Worm (Caenorhabditis elegans) whole organism, young adult: ENCODE results near the gene swt-5.

Experiments used
- B0261.1 ChIP-seq: sonication (generic microtip); optimal IDR thresholded peaks from 2 replicates; lab custom pipeline; 2016; ENCODE audit warnings: mild to moderate bottlenecking, missing genetic modification characterization, moderate library complexity, missing compliant biosample characterization
- F22D6.2 ChIP-seq: sonication (generic microtip); optimal IDR thresholded peaks from 2 replicates; lab custom pipeline; 2016; ENCODE audit warnings: mild to moderate bottlenecking, missing genetic modification characterization, missing compliant biosample characterization
- F49E8.2 ChIP-seq: sonication (generic microtip); optimal IDR thresholded peaks from 3 replicates; lab custom pipeline; 2017; ENCODE audit warnings: missing genetic modification characterization, mild to moderate bottlenecking, missing compliant biosample characterization, antibody characterized with exemption, moderate library complexity; ENCODE audit not compliant: insufficient read depth
- K11D2.4 ChIP-seq: fragments of 200-800 bp; sonication (Bioruptor generic); IDR thresholded peaks from 2 replicates; pipeline ENCODE4 v1.3.6; 2022; ENCODE audit warnings: missing genetic modification reagents, missing genetic modification characterization, missing compliant biosample characterization
- K12H6.12 ChIP-seq: fragments of 200-800 bp; sonication (Bioruptor generic); optimal IDR thresholded peaks from 2 replicates; lab custom pipeline; 2018; ENCODE audit warnings: mild to moderate bottlenecking, missing genetic modification characterization, missing compliant biosample characterization
- T26A5.8 ChIP-seq: sonication (generic microtip); optimal IDR thresholded peaks from 2 replicates; lab custom pipeline; 2016; ENCODE audit warnings: missing genetic modification characterization, missing compliant biosample characterization
- Y53F4B.3 ChIP-seq: fragments of 200-800 bp; sonication (Bioruptor generic); IDR thresholded peaks from 2 replicates; pipeline ENCODE4 v1.3.6; 2022; ENCODE audit warnings: missing genetic modification reagents, missing genetic modification characterization, missing compliant biosample characterization
- Y67H2A.10 ChIP-seq: fragments of 200-800 bp; sonication (Bioruptor generic); conservative IDR thresholded peaks from 2 replicates; pipeline ENCODE4 v1.3.6; 2022; ENCODE audit warnings: missing genetic modification reagents, missing genetic modification characterization, missing compliant biosample characterization
- Y95B8A.8 ChIP-seq: fragments of 200-800 bp; sonication (Bioruptor generic); IDR thresholded peaks from 2 replicates; pipeline ENCODE4 v1.3.6; 2022; ENCODE audit warnings: missing genetic modification reagents, missing genetic modification characterization, missing compliant biosample characterization
- ZK185.1 ChIP-seq: sonication (generic microtip); optimal IDR thresholded peaks from 2 replicates; lab custom pipeline; 2016; ENCODE audit warnings: mild to moderate bottlenecking, missing genetic modification characterization, missing compliant biosample characterization; ENCODE audit not compliant: poor library complexity, severe bottlenecking
- ama-1 ChIP-seq, 3 experiments: fragments of 150-350 bp in 1 of 3; sonication (generic microtip) in 2 of 3; optimal IDR thresholded peaks; 2 replicates each; lab custom pipeline; 2014 to 2018; ENCODE audit warnings: missing biosample characterization in 2 of 3, missing genetic modification characterization in 2 of 3, missing genetic modification reagents in 2 of 3
- athp-1 ChIP-seq: sonication (generic microtip); optimal IDR thresholded peaks from 2 replicates; lab custom pipeline; 2017; ENCODE audit warnings: mild to moderate bottlenecking, missing genetic modification characterization, missing compliant biosample characterization
- attf-6 ChIP-seq: fragments of 200-800 bp; sonication (Bioruptor generic); IDR thresholded peaks from 2 replicates; pipeline ENCODE4 v1.3.6; 2022; ENCODE audit warnings: missing genetic modification reagents, missing genetic modification characterization, missing compliant biosample characterization
- bed-2 ChIP-seq: fragments of 200-800 bp; sonication (Bioruptor generic); IDR thresholded peaks from 2 replicates; pipeline ENCODE4 v1.3.6; 2022; ENCODE audit warnings: missing genetic modification reagents, missing genetic modification characterization, missing compliant biosample characterization
- cebp-2 ChIP-seq: fragments of 200-800 bp; sonication (Bioruptor generic); IDR thresholded peaks from 2 replicates; pipeline ENCODE4 v1.3.6; 2022; ENCODE audit warnings: missing genetic modification characterization, missing compliant biosample characterization
- ceh-27 ChIP-seq: fragments of 200-800 bp; sonication (Bioruptor generic); optimal IDR thresholded peaks from 2 replicates; lab custom pipeline; 2018; ENCODE audit warnings: mild to moderate bottlenecking, missing genetic modification characterization, moderate library complexity, missing compliant biosample characterization
- ceh-40 ChIP-seq: fragments of 200-800 bp; sonication (Bioruptor generic); IDR thresholded peaks from 2 replicates; pipeline ENCODE4 v1.3.6; 2022; ENCODE audit warnings: missing genetic modification characterization, missing compliant biosample characterization
- ceh-58 ChIP-seq: fragments of 200-800 bp; sonication (Bioruptor generic); IDR thresholded peaks from 2 replicates; pipeline ENCODE4 v1.3.6; 2022; ENCODE audit warnings: missing genetic modification characterization, missing compliant biosample characterization
- die-1 ChIP-seq: sonication (generic microtip); optimal IDR thresholded peaks from 2 replicates; lab custom pipeline; 2016; ENCODE audit warnings: missing genotype, mild to moderate bottlenecking, missing genetic modification characterization, missing compliant biosample characterization
- dox-1 ChIP-seq: fragments of 200-800 bp; sonication (Bioruptor generic); IDR thresholded peaks from 2 replicates; pipeline ENCODE4 v1.3.6; 2022; ENCODE audit warnings: missing genetic modification reagents, missing genetic modification characterization, missing compliant biosample characterization
- efl-1 ChIP-seq: fragments of 150-350 bp; optimal IDR thresholded peaks from 2 replicates; lab custom pipeline; 2014; ENCODE audit warnings: missing biosample characterization, missing genetic modification reagents, missing genetic modification characterization
- egrh-3 ChIP-seq: fragments of 200-800 bp; sonication (Bioruptor generic); IDR thresholded peaks from 2 replicates; pipeline ENCODE4 v1.3.6; 2022; ENCODE audit warnings: missing genetic modification reagents, missing genetic modification characterization, missing compliant biosample characterization
- fkh-3 ChIP-seq: sonication (generic microtip); optimal IDR thresholded peaks from 2 replicates; lab custom pipeline; 2016; ENCODE audit warnings: mild to moderate bottlenecking, missing genetic modification characterization, missing compliant biosample characterization
- hmg-1.2 ChIP-seq: fragments of 200-800 bp; sonication (Bioruptor generic); IDR thresholded peaks from 2 replicates; pipeline ENCODE4 v1.3.6; 2022; ENCODE audit warnings: missing genetic modification reagents, missing genetic modification characterization, missing compliant biosample characterization
- hrde-1 ChIP-seq: sonication (generic microtip); optimal IDR thresholded peaks from 2 replicates; lab custom pipeline; 2016; ENCODE audit warnings: missing genetic modification characterization, mild to moderate bottlenecking, missing compliant biosample characterization, moderate library complexity, missing genotype, missing genetic modification reagents, borderline replicate concordance
- let-607 ChIP-seq, 2 experiments: fragments of 200-800 bp in 1 of 2; sonication (Bioruptor generic) in 1 of 2; sonication (generic microtip) in 1 of 2; optimal IDR thresholded peaks; 2 replicates each; lab custom pipeline; 2016 to 2018; ENCODE audit warnings: mild to moderate bottlenecking in 2 of 2, missing compliant biosample characterization in 2 of 2, missing genetic modification characterization in 2 of 2, moderate library complexity in 2 of 2, missing genotype in 1 of 2
- lsl-1 ChIP-seq: fragments of 200-800 bp; sonication (Bioruptor generic); optimal IDR thresholded peaks from 2 replicates; lab custom pipeline; 2018; ENCODE audit warnings: mild to moderate bottlenecking, missing genetic modification characterization, moderate library complexity, missing compliant biosample characterization
- madf-10 ChIP-seq: sonication (generic microtip); optimal IDR thresholded peaks from 2 replicates; lab custom pipeline; 2016; ENCODE audit warnings: mild to moderate bottlenecking, missing genetic modification characterization, missing compliant biosample characterization
- madf-3 ChIP-seq: fragments of 200-800 bp; sonication (Bioruptor generic); IDR thresholded peaks from 2 replicates; pipeline ENCODE4 v1.3.6; 2022; ENCODE audit warnings: missing genetic modification reagents, missing genetic modification characterization, missing compliant biosample characterization
- madf-8 ChIP-seq: fragments of 200-800 bp; sonication (Bioruptor generic); conservative IDR thresholded peaks from 2 replicates; pipeline ENCODE4 v1.3.6; 2022; ENCODE audit warnings: missing genetic modification reagents, missing genetic modification characterization, missing compliant biosample characterization
- mcd-1 ChIP-seq: fragments of 200-800 bp; sonication (Bioruptor generic); IDR thresholded peaks from 2 replicates; pipeline ENCODE4 v1.3.6; 2022; ENCODE audit warnings: missing genetic modification reagents, missing genetic modification characterization, missing compliant biosample characterization
- mes-4 ChIP-seq: sonication (generic microtip); optimal IDR thresholded peaks from 2 replicates; lab custom pipeline; 2016; ENCODE audit warnings: missing genotype, missing genetic modification characterization, missing compliant biosample characterization
- mxl-1 ChIP-seq: sonication (generic microtip); optimal IDR thresholded peaks from 2 replicates; lab custom pipeline; 2016; ENCODE audit warnings: missing genetic modification characterization, missing compliant biosample characterization
- nhr-80 ChIP-seq: sonication (generic microtip); optimal IDR thresholded peaks from 2 replicates; lab custom pipeline; 2016; ENCODE audit warnings: missing genetic modification characterization, missing compliant biosample characterization
- nhr-90 ChIP-seq: sonication (generic microtip); optimal IDR thresholded peaks from 2 replicates; lab custom pipeline; 2016; ENCODE audit warnings: missing genotype, mild to moderate bottlenecking, missing genetic modification characterization, missing compliant biosample characterization
- pbrm-1 ChIP-seq: fragments of 200-800 bp; sonication (Bioruptor generic); IDR thresholded peaks from 2 replicates; pipeline ENCODE4 v1.3.6; 2022; ENCODE audit warnings: missing genetic modification reagents, missing genetic modification characterization, missing compliant biosample characterization
- rec-8 ChIP-seq, 2 experiments: sonication (generic microtip); optimal IDR thresholded peaks; 2 replicates each; lab custom pipeline; 2016; ENCODE audit warnings: mild to moderate bottlenecking in 2 of 2, missing genetic modification characterization in 2 of 2, missing genetic modification reagents in 2 of 2, missing genotype in 2 of 2, missing biosample characterization in 1 of 2, missing compliant biosample characterization in 1 of 2, moderate library complexity in 1 of 2
- snpc-1.3 ChIP-seq: sonication (generic microtip); optimal IDR thresholded peaks from 2 replicates; lab custom pipeline; 2017; ENCODE audit warnings: missing genetic modification characterization, mild to moderate bottlenecking, missing compliant biosample characterization, antibody characterized with exemption, moderate library complexity, missing genotype, missing genetic modification reagents; ENCODE audit not compliant: insufficient read depth
- snpc-3.4 ChIP-seq: sonication (generic microtip); optimal IDR thresholded peaks from 2 replicates; lab custom pipeline; 2017; ENCODE audit warnings: missing genetic modification characterization, mild to moderate bottlenecking, missing compliant biosample characterization, antibody characterized with exemption, moderate library complexity, missing genotype, missing genetic modification reagents
- snpc-4 ChIP-seq, 5 experiments: fragments of 150-350 bp in 1 of 5; sonication (generic microtip) in 4 of 5; optimal IDR thresholded peaks; 2 replicates each; lab custom pipeline; 2014 to 2018; ENCODE audit warnings: missing genetic modification characterization in 5 of 5, missing biosample characterization in 3 of 5, antibody characterized with exemption in 2 of 5, mild to moderate bottlenecking in 2 of 5, missing compliant biosample characterization in 2 of 5, missing genotype in 2 of 5, moderate library complexity in 2 of 5, missing genetic modification reagents in 1 of 5
- somi-1 ChIP-seq: fragments of 200-800 bp; sonication (Bioruptor generic); optimal IDR thresholded peaks from 2 replicates; lab custom pipeline; 2018; ENCODE audit warnings: mild to moderate bottlenecking, missing genetic modification characterization, missing compliant biosample characterization
- sptf-2 ChIP-seq: fragments of 200-800 bp; sonication (Bioruptor generic); optimal IDR thresholded peaks from 2 replicates; lab custom pipeline; 2018; ENCODE audit warnings: mild to moderate bottlenecking, missing genetic modification characterization, missing compliant biosample characterization
- xnd-1 ChIP-seq: sonication (generic microtip); optimal IDR thresholded peaks from 2 replicates; lab custom pipeline; 2016; ENCODE audit warnings: missing genotype, missing genetic modification reagents, missing genetic modification characterization, missing compliant biosample characterization
- zfh-2 ChIP-seq: fragments of 200-800 bp; sonication (Bioruptor generic); conservative IDR thresholded peaks from 2 replicates; pipeline ENCODE4 v1.3.6; 2022; ENCODE audit warnings: missing genetic modification reagents, missing genetic modification characterization, missing compliant biosample characterization
- zim-3 ChIP-seq: sonication (generic microtip); optimal IDR thresholded peaks from 2 replicates; lab custom pipeline; 2017; ENCODE audit warnings: mild to moderate bottlenecking, missing genetic modification characterization, moderate library complexity, missing compliant biosample characterization
- ztf-26 ChIP-seq: sonication (generic microtip); optimal IDR thresholded peaks from 2 replicates; lab custom pipeline; 2017; ENCODE audit warnings: missing genetic modification characterization, missing compliant biosample characterization
- ztf-6 ChIP-seq: fragments of 200-800 bp; sonication (Bioruptor generic); IDR thresholded peaks from 2 replicates; pipeline ENCODE4 v1.3.6; 2022; ENCODE audit warnings: missing genetic modification reagents, missing genetic modification characterization, missing compliant biosample characterization

Gene swt-5

DNA sequence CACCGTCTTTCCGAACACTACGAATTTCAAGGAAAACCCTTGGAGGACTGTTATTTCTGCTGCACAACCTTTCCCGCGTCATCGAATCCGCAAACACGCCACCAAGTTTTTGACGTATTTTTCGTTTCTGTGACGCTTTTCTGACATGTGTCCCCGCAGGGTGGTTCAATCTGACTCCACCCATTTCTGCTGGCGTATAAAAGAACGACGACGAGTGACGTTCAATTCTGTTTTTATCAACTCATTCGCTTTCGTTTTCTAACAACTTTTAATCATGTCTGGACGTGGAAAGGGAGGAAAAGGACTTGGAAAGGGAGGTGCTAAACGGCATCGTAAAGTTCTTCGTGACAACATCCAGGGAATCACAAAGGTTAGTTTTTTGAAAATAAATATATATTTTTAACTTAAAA lies 45.7 kb downstream of the swt-5 start, which contains the start of gene his-37 (continued):
- TF ChIP-seq somi-1 (GFP tag; lab: Kevin White, UChicago) = peak; percentile 98
- no peak for TF ChIP-seq sptf-2
- peak; percentile 93 for TF ChIP-seq ztf-6 (GFP tag; lab: Robert Waterston, UW)
- peak; percentile 69 for TF ChIP-seq hmg-1.2 (GFP tag; lab: Robert Waterston, UW)
- no peak for TF ChIP-seq F49E8.2 (tag; lab: Kevin White, UChicago)
- TF ChIP-seq attf-6 (GFP tag; lab: Robert Waterston, UW) = no peak
- TF ChIP-seq die-1 (tag; lab: Kevin White, UChicago) = peak; percentile 65
- no peak for TF ChIP-seq hrde-1
- peak; percentile 88; the same call in 1 of the 2 replicates for TF ChIP-seq cebp-2 (GFP tag; lab: Robert Waterston, UW)
- TF ChIP-seq K11D2.4 (GFP tag; lab: Robert Waterston, UW) = peak; percentile 98
- no peak for TF ChIP-seq T26A5.8 (tag; lab: Kevin White, UChicago)
- peak; percentile 100 for TF ChIP-seq K12H6.12 (tag; lab: Kevin White, UChicago)
- no peak for TF ChIP-seq bed-2
- peak; percentile 29 for TF ChIP-seq B0261.1
- peak; percentile 95 for TF ChIP-seq madf-10
- no peak for TF ChIP-seq rec-8 (tag; optimal IDR thresholded peaks at IDR 0.05; lab: Kevin White, UChicago)
- TF ChIP-seq Y95B8A.8 = 0 out of 2 replicates have a peak, but pooled peaks have one; percentile 48
- no peak for TF ChIP-seq zim-3 (tag; lab: Kevin White, UChicago)
- peak; percentile 38 for TF ChIP-seq efl-1 (GFP tag; lab: Kevin White, UChicago)
- TF ChIP-seq mxl-1 (tag; lab: Kevin White, UChicago) = no peak
- TF ChIP-seq dox-1 (GFP tag; lab: Robert Waterston, UW) = peak; percentile 98
- TF ChIP-seq mcd-1 (GFP tag; lab: Robert Waterston, UW) = peak; percentile 93
- TF ChIP-seq ZK185.1 (tag; lab: Kevin White, UChicago) = peak; percentile 93
- TF ChIP-seq pbrm-1 (GFP tag; lab: Robert Waterston, UW) = peak; percentile 98
- TF ChIP-seq athp-1 (tag; lab: Kevin White, UChicago) = peak; percentile 59
- TF ChIP-seq nhr-80 (tag; lab: Kevin White, UChicago) = peak; percentile 99
- TF ChIP-seq snpc-1.3 (tag; lab: Kevin White, UChicago) = peak; percentile 26
- TF ChIP-seq snpc-3.4 (tag; lab: Kevin White, UChicago) = peak; percentile 21
- TF ChIP-seq ztf-26 = peak; percentile 98
- TF ChIP-seq Y53F4B.3 (GFP tag; lab: Robert Waterston, UW) = no peak
- peak; percentile 95 for TF ChIP-seq nhr-90
- TF ChIP-seq madf-3 = peak; percentile 93
- no peak for TF ChIP-seq xnd-1 (tag; lab: Kevin White, UChicago)
- TF ChIP-seq Y67H2A.10 (GFP tag; lab: Robert Waterston, UW) = peak; percentile 52; the same call in 1 of the 2 replicates
- peak; percentile 2 for TF ChIP-seq lsl-1 (GFP tag; lab: Kevin White, UChicago)
- TF ChIP-seq egrh-3 (GFP tag; lab: Robert Waterston, UW) = peak; percentile 40
- TF ChIP-seq mes-4 = no peak
- peak; percentile 70 for TF ChIP-seq ama-1 (optimal IDR thresholded peaks at IDR 0.05; lab: Kevin White, UChicago)
- TF ChIP-seq ama-1 (GFP tag; optimal IDR thresholded peaks at IDR 0.05; lab: Kevin White, UChicago) = no peak
- TF ChIP-seq fkh-3 (tag; lab: Kevin White, UChicago) = no peak
- peak; percentile 92 for TF ChIP-seq F22D6.2
- TF ChIP-seq madf-8 (GFP tag; lab: Robert Waterston, UW) = no peak
- TF ChIP-seq ceh-27 = peak; percentile 99
- TF ChIP-seq let-607 (tag; optimal IDR thresholded peaks at IDR 0.05; lab: Kevin White, UChicago) = peak; percentile 93 to 95
- TF ChIP-seq snpc-4 (GFP tag; optimal IDR thresholded peaks at IDR 0.05; lab: Kevin White, UChicago) = peak; percentile 43
- peak; percentile 77 to 89 (median 84) for TF ChIP-seq snpc-4 (tag; optimal IDR thresholded peaks at IDR 0.05; lab: Kevin White, UChicago)
- peak; percentile 96 for TF ChIP-seq zfh-2 (GFP tag; lab: Robert Waterston, UW)
- TF ChIP-seq ceh-58 (GFP tag; lab: Robert Waterston, UW) = no peak
- TF ChIP-seq ceh-40 = no peak
